Worm (Caenorhabditis elegans) whole organism, L3 larva: ENCODE measurements around the gene F32D8.8.

Experiments used
- R02D3.7 ChIP-seq: fragments of 150-350 bp; optimal IDR thresholded peaks from 2 replicates; lab custom pipeline; 2014; ENCODE audit warnings: missing biosample characterization, missing genetic modification characterization
- ZK546.5 ChIP-seq: sonication (generic microtip); optimal IDR thresholded peaks from 2 replicates; lab custom pipeline; 2017; ENCODE audit warnings: missing biosample characterization, missing genetic modification characterization
- aly-2 ChIP-seq: fragments of 150-350 bp; optimal IDR thresholded peaks from 2 replicates; lab custom pipeline; 2014; ENCODE audit warnings: missing biosample characterization, missing genetic modification characterization
- ama-1 ChIP-seq: fragments of 150-350 bp; optimal IDR thresholded peaks from 2 replicates; lab custom pipeline; 2018
- ceh-16 ChIP-seq: sonication (generic microtip); optimal IDR thresholded peaks from 2 replicates; lab custom pipeline; 2017; ENCODE audit warnings: missing biosample characterization, missing genetic modification characterization
- ceh-28 ChIP-seq: fragments of 150-350 bp; optimal IDR thresholded peaks from 2 replicates; lab custom pipeline; 2014; ENCODE audit warnings: missing biosample characterization, missing genetic modification reagents, missing genetic modification characterization
- ceh-82 ChIP-seq: fragments of 150-350 bp; optimal IDR thresholded peaks from 2 replicates; lab custom pipeline; 2014; ENCODE audit warnings: missing biosample characterization, missing genetic modification characterization
- ceh-9 ChIP-seq: sonication (generic microtip); optimal IDR thresholded peaks from 2 replicates; lab custom pipeline; 2018; ENCODE audit warnings: missing biosample characterization, missing genetic modification characterization
- daf-12 ChIP-seq: fragments of 150-350 bp; optimal IDR thresholded peaks from 2 replicates; lab custom pipeline; 2014; ENCODE audit warnings: missing biosample characterization, missing genetic modification reagents, missing genetic modification characterization
- egl-27 ChIP-seq: sonication (generic microtip); optimal IDR thresholded peaks from 4 replicates; lab custom pipeline; 2017; ENCODE audit warnings: missing biosample characterization, missing genetic modification reagents, missing genetic modification characterization
- elt-1 ChIP-seq: fragments of 150-350 bp; optimal IDR thresholded peaks from 2 replicates; lab custom pipeline; 2014; ENCODE audit warnings: missing biosample characterization, missing genetic modification characterization
- elt-2 ChIP-seq: sonication (generic microtip); optimal IDR thresholded peaks from 2 replicates; lab custom pipeline; 2016; ENCODE audit warnings: missing genetic modification reagents, mild to moderate bottlenecking, missing genetic modification characterization, missing compliant biosample characterization
- elt-3 ChIP-seq, 3 experiments: fragments of 150-350 bp in 1 of 3; sonication (generic microtip) in 2 of 3; optimal IDR thresholded peaks; 2 replicates in 2 of 3; 4 replicates in 1 of 3; lab custom pipeline; 2014 to 2017; ENCODE audit warnings: missing biosample characterization in 3 of 3, missing genetic modification characterization in 3 of 3
- eor-1 ChIP-seq, 2 experiments: fragments of 150-350 bp; optimal IDR thresholded peaks; 2 replicates each; lab custom pipeline; 2014 to 2018; ENCODE audit warnings: missing biosample characterization in 2 of 2, missing genetic modification characterization in 2 of 2
- fkh-10 ChIP-seq: sonication (generic microtip); optimal IDR thresholded peaks from 2 replicates; lab custom pipeline; 2017; ENCODE audit warnings: missing biosample characterization, missing genetic modification reagents, missing genetic modification characterization
- fkh-2 ChIP-seq: fragments of 150-350 bp; optimal IDR thresholded peaks from 2 replicates; lab custom pipeline; 2014; ENCODE audit warnings: missing biosample characterization, missing genetic modification reagents, missing genetic modification characterization
- fos-1 ChIP-seq: fragments of 150-350 bp; optimal IDR thresholded peaks from 2 replicates; lab custom pipeline; 2014; ENCODE audit warnings: missing biosample characterization, missing genetic modification characterization
- jun-1 ChIP-seq: fragments of 150-350 bp; optimal IDR thresholded peaks from 2 replicates; lab custom pipeline; 2014; ENCODE audit warnings: missing biosample characterization, missing genetic modification reagents, missing genetic modification characterization
- lin-15B ChIP-seq: fragments of 150-350 bp; optimal IDR thresholded peaks from 2 replicates; lab custom pipeline; 2014; ENCODE audit warnings: missing biosample characterization, missing genetic modification characterization
- lin-39 ChIP-seq: fragments of 150-350 bp; optimal IDR thresholded peaks from 2 replicates; lab custom pipeline; 2018; ENCODE audit warnings: missing biosample characterization, missing genetic modification reagents, missing genetic modification characterization
- lsy-12 ChIP-seq: sonication (generic microtip); optimal IDR thresholded peaks from 2 replicates; lab custom pipeline; 2016; ENCODE audit warnings: mild to moderate bottlenecking, missing genetic modification characterization, missing compliant biosample characterization
- mdl-1 ChIP-seq: fragments of 150-350 bp; optimal IDR thresholded peaks from 2 replicates; lab custom pipeline; 2014; ENCODE audit warnings: missing biosample characterization, missing genetic modification characterization
- mml-1 ChIP-seq: fragments of 150-350 bp; sonication (generic microtip); optimal IDR thresholded peaks from 3 replicates; lab custom pipeline; 2014; ENCODE audit warnings: missing biosample characterization, missing genetic modification characterization
- nfya-1 ChIP-seq: sonication (generic microtip); optimal IDR thresholded peaks from 2 replicates; lab custom pipeline; 2017; ENCODE audit warnings: missing genetic modification characterization, mild to moderate bottlenecking, missing compliant biosample characterization, antibody characterized with exemption, moderate library complexity; ENCODE audit not compliant: insufficient read depth
- nhr-11 ChIP-seq: fragments of 150-350 bp; optimal IDR thresholded peaks from 2 replicates; lab custom pipeline; 2014; ENCODE audit warnings: missing biosample characterization, missing genetic modification characterization
- nhr-12 ChIP-seq: fragments of 150-350 bp; optimal IDR thresholded peaks from 2 replicates; lab custom pipeline; 2014; ENCODE audit warnings: missing biosample characterization, missing genetic modification characterization
- nhr-23 ChIP-seq: fragments of 150-350 bp; optimal IDR thresholded peaks from 2 replicates; lab custom pipeline; 2014; ENCODE audit warnings: missing biosample characterization, missing genetic modification reagents, missing genetic modification characterization
- nhr-237 ChIP-seq: fragments of 150-350 bp; optimal IDR thresholded peaks from 2 replicates; lab custom pipeline; 2014; ENCODE audit warnings: missing biosample characterization, missing genetic modification characterization
- nhr-25 ChIP-seq: sonication (generic microtip); optimal IDR thresholded peaks from 2 replicates; lab custom pipeline; 2017; ENCODE audit warnings: missing biosample characterization, missing genetic modification characterization
- nhr-28 ChIP-seq: fragments of 150-350 bp; optimal IDR thresholded peaks from 2 replicates; lab custom pipeline; 2014; ENCODE audit warnings: missing biosample characterization, missing genetic modification characterization
- nhr-43 ChIP-seq: sonication (generic microtip); optimal IDR thresholded peaks from 2 replicates; lab custom pipeline; 2016; ENCODE audit warnings: mild to moderate bottlenecking, missing genetic modification characterization, missing compliant biosample characterization; ENCODE audit not compliant: poor library complexity, severe bottlenecking
- nhr-67 ChIP-seq: fragments of 150-350 bp; optimal IDR thresholded peaks from 2 replicates; lab custom pipeline; 2014; ENCODE audit warnings: missing biosample characterization, missing genetic modification characterization
- nhr-76 ChIP-seq: fragments of 150-350 bp; sonication (generic microtip); optimal IDR thresholded peaks from 5 replicates; lab custom pipeline; 2014; ENCODE audit warnings: missing biosample characterization, missing genetic modification characterization
- nhr-77 ChIP-seq: fragments of 150-350 bp; optimal IDR thresholded peaks from 2 replicates; lab custom pipeline; 2014; ENCODE audit warnings: missing biosample characterization, missing genetic modification characterization
- pha-4 ChIP-seq: fragments of 150-350 bp; optimal IDR thresholded peaks from 2 replicates; lab custom pipeline; 2014; ENCODE audit warnings: missing biosample characterization, missing genetic modification reagents, missing genetic modification characterization
- pqm-1 ChIP-seq: fragments of 150-350 bp; optimal IDR thresholded peaks from 2 replicates; lab custom pipeline; 2017; ENCODE audit warnings: missing biosample characterization, missing genetic modification characterization, inconsistent platforms
- sea-2 ChIP-seq: fragments of 150-350 bp; sonication (generic microtip); optimal IDR thresholded peaks from 4 replicates; lab custom pipeline; 2014; ENCODE audit warnings: missing biosample characterization, missing genetic modification reagents, missing genetic modification characterization
- skn-1 ChIP-seq: fragments of 150-350 bp; optimal IDR thresholded peaks from 2 replicates; lab custom pipeline; 2014; ENCODE audit warnings: missing biosample characterization, missing genetic modification characterization
- tbx-2 ChIP-seq: sonication (generic microtip); optimal IDR thresholded peaks from 2 replicates; lab custom pipeline; 2016; ENCODE audit warnings: mild to moderate bottlenecking, missing genetic modification characterization, missing compliant biosample characterization
- unc-39 ChIP-seq: sonication (generic microtip); optimal IDR thresholded peaks from 4 replicates; lab custom pipeline; 2017; ENCODE audit warnings: missing biosample characterization, missing genetic modification characterization
- zag-1 ChIP-seq: fragments of 150-350 bp; optimal IDR thresholded peaks from 2 replicates; lab custom pipeline; 2014; ENCODE audit warnings: missing biosample characterization, missing genetic modification characterization
- ztf-11 ChIP-seq: fragments of 150-350 bp; optimal IDR thresholded peaks from 2 replicates; lab custom pipeline; 2014; ENCODE audit warnings: missing biosample characterization, missing genetic modification characterization
- ztf-4 ChIP-seq: fragments of 150-350 bp; optimal IDR thresholded peaks from 2 replicates; lab custom pipeline; 2014; ENCODE audit warnings: missing biosample characterization, missing genetic modification characterization

F32D8.8 gene

DNA sequence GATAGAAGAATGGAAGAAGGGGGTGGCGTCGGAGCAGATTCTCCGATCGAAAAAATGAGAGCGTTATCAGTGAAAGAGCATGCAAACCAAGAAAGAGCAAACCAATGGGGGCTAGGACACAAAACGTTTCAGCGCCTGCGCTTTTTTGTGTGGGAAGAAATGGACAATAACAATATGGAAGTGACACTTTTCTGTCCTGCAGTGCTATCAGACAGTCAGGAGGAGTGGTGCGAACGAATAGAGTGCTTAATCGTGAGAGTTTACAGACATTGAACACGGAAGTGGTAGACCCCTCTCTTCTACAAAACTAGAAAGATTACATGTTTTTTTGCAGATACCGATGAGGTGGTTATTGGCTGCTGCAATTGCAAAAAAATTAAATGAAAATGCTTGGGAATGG is 47.2 kb downstream of the F32D8.8 start:
- TF ChIP-seq ZK546.5 (tag; lab: Kevin White, UChicago) (no peak), ceh-28 (tag; lab: Kevin White, UChicago) (no peak), ceh-9 (tag; lab: Kevin White, UChicago) (no peak), mml-1 (no peak), nhr-67 (tag; lab: Kevin White, UChicago) (no peak), nhr-76 (tag; lab: Kevin White, UChicago) (no peak), ama-1 (lab: Kevin White, UChicago) (no peak), eor-1 (tag; optimal IDR thresholded peaks at IDR 0.05; lab: Kevin White, UChicago) (no peak), ztf-11 (no peak), fkh-2 (tag; lab: Kevin White, UChicago) (no peak), ztf-4 (no peak), pqm-1 (tag; lab: Kevin White, UChicago) (peak; percentile 94), zag-1 (tag; lab: Kevin White, UChicago) (no peak), mdl-1 (tag; lab: Kevin White, UChicago) (no peak), fkh-10 (GFP tag; lab: Kevin White, UChicago) (no peak), jun-1 (tag; lab: Kevin White, UChicago) (peak; percentile 68), nhr-28 (no peak), tbx-2 (no peak), elt-1 (tag; lab: Kevin White, UChicago) (no peak), aly-2 (tag; lab: Kevin White, UChicago) (no peak), elt-3 (tag; optimal IDR thresholded peaks at IDR 0.05; lab: Kevin White, UChicago) (no peak), nhr-25 (tag; lab: Kevin White, UChicago) (no peak), lin-15B (tag; lab: Kevin White, UChicago) (no peak), nhr-23 (tag; lab: Kevin White, UChicago) (no peak), R02D3.7 (tag; lab: Kevin White, UChicago) (no peak), nhr-237 (no peak), nhr-11 (tag; lab: Kevin White, UChicago) (no peak), nhr-12 (no peak), skn-1 (tag; lab: Kevin White, UChicago) (no peak), lin-39 (tag; lab: Kevin White, UChicago) (no peak), daf-12 (tag; lab: Kevin White, UChicago) (no peak), pha-4 (peak; percentile 26), lsy-12 (tag; lab: Kevin White, UChicago) (no peak), unc-39 (tag; lab: Kevin White, UChicago) (no peak), nhr-43 (tag; lab: Kevin White, UChicago) (no peak), nhr-77 (no peak), ceh-82 (tag; lab: Kevin White, UChicago) (no peak), sea-2 (GFP tag; lab: Kevin White, UChicago) (no peak), elt-2 (tag; lab: Kevin White, UChicago) (peak; percentile 91), nfya-1 (tag; lab: Kevin White, UChicago) (peak; percentile 1), ceh-16 (tag; lab: Kevin White, UChicago) (no peak), egl-27 (tag; lab: Kevin White, UChicago) (peak; percentile 35)

DNA sequence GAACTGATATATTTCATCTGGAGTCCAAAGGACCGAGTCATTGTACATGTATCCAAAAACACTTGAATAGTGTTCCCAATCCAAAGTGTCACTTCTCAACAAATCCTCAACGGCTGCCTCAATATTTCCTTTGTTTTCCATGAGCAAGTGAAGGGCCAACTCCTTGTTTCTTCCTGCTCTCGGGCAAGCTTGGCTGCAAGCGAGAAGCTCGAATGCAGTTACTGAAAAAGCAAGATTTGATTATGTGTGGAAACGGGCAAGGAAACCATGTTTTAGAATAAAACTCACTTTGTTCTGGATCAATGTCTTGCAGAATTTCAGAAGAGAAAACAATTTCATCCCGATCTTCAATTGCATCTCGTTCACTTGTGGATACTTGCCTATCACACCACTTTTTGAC is 48.4 kb downstream of the F32D8.8 start:
- no peak for TF ChIP-seq ceh-28 (tag; lab: Kevin White, UChicago)
- no peak for TF ChIP-seq nhr-23 (tag; lab: Kevin White, UChicago)
- no peak for TF ChIP-seq nfya-1 (tag; lab: Kevin White, UChicago)
- TF ChIP-seq ztf-11, result no peak
- TF ChIP-seq fos-1, result no peak
- no peak for TF ChIP-seq egl-27 (tag; lab: Kevin White, UChicago)
- TF ChIP-seq ztf-4, result no peak
- TF ChIP-seq R02D3.7 (tag; lab: Kevin White, UChicago), result no peak
- TF ChIP-seq nhr-11 (tag; lab: Kevin White, UChicago), result no peak
- TF ChIP-seq mdl-1 (tag; lab: Kevin White, UChicago), result no peak
- TF ChIP-seq nhr-12, result no peak
- no peak for TF ChIP-seq jun-1 (tag; lab: Kevin White, UChicago)
